In the genomic region with DNA sequence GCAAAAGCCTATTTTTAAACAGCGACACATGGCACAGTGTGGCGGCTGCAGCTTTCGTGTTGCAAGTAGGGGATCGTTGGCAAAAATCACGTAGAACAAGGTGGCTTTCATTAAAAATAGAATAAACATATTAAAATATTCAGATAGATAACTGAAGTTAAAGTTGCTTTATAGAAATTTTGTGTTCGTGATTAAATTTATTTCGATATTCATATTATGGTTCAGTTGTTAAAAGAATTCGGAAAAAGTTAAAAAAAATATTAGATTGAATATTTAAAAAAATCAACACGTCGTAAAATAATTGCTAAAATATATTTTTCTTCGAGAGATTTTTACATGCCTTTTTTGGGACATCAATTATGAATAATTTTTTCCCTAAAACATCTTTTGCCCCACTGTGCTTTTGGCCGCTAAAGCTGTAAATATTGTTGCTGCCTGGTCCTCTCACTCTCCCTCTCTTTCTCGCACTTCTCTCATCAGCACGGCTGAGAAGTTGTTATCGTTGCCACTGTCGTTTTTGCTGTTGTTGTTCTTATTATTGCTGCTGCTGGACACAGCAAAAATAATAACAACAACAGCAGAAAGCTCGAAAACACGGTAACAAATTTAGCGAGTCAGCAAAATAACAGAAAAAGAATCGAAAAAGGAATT, we compare ENCODE assay signal across 1 fruit fly cellular context.
TF ChIP-seq lines count a peak whose summit lies in the region.

No protein-coding gene starts in this region.

TF ChIP-seq in whole organism, embryonic, 481 proteins besides CTCF, POLR2A, EP300 and RAD21 (continued from another document):
- TF ChIP-seq kah (GFP tag; optimal IDR thresholded peaks at IDR 0.05; lab: Kevin White, UChicago) (peak; percentile 79), H15 (GFP tag; IDR thresholded peaks at IDR 0.05; lab: Robert Waterston, UW) (peak; percentile 74), TFAM (GFP tag; optimal IDR thresholded peaks at IDR 0.05; lab: Kevin White, UChicago) (peak; percentile 36), CHES-1-like (GFP tag; optimal IDR thresholded peaks at IDR 0.05; lab: Kevin White, UChicago) (peak; percentile 34), repo (GFP tag; optimal IDR thresholded peaks at IDR 0.05; lab: Kevin White, UChicago) (no peak), CG10321 (GFP tag; IDR thresholded peaks at IDR 0.05; lab: Robert Waterston, UW) (peak; percentile 59; the same call in 1 of the 2 replicates), Sry-β (GFP tag; optimal IDR thresholded peaks at IDR 0.05; lab: Kevin White, UChicago) (peak; percentile 21), CG12155 (GFP tag; optimal IDR thresholded peaks at IDR 0.05; lab: Kevin White, UChicago) (peak; percentile 77), Doc2 (GFP tag; IDR thresholded peaks at IDR 0.05; lab: Robert Waterston, UW) (no peak), sna (GFP tag; IDR thresholded peaks at IDR 0.05; lab: Robert Waterston, UW; ENCODE audit: partially characterized antibody) (no peak), ash1 (GFP tag; optimal IDR thresholded peaks at IDR 0.05; lab: Kevin White, UChicago) (no peak), Mes4 (GFP tag; optimal IDR thresholded peaks at IDR 0.05; lab: Kevin White, UChicago) (peak; percentile 50), Deaf1 (tag; optimal IDR thresholded peaks at IDR 0.05; lab: Kevin White, UChicago) (no peak), NFAT (GFP tag; IDR thresholded peaks at IDR 0.05; lab: Robert Waterston, UW) (peak; percentile 79), gsb-n (tag; optimal IDR thresholded peaks at IDR 0.05; lab: Kevin White, UChicago) (peak; percentile 82), jumu (GFP tag; optimal IDR thresholded peaks at IDR 0.05; lab: Kevin White, UChicago) (peak; percentile 68), pum (GFP tag; optimal IDR thresholded peaks at IDR 0.05; lab: Kevin White, UChicago) (peak; percentile 74), oc (tag; optimal IDR thresholded peaks at IDR 0.05; lab: Kevin White, UChicago) (peak; percentile 55), CG6813 (GFP tag; optimal IDR thresholded peaks at IDR 0.05; lab: Kevin White, UChicago) (peak; percentile 77)
